Worm (Caenorhabditis elegans): ENCODE measurements around the gene ztf-31.
A peak's percentile ranks its signal among the peaks of the same experiment; 100 is the strongest.

The ztf-31 gene

DNA sequence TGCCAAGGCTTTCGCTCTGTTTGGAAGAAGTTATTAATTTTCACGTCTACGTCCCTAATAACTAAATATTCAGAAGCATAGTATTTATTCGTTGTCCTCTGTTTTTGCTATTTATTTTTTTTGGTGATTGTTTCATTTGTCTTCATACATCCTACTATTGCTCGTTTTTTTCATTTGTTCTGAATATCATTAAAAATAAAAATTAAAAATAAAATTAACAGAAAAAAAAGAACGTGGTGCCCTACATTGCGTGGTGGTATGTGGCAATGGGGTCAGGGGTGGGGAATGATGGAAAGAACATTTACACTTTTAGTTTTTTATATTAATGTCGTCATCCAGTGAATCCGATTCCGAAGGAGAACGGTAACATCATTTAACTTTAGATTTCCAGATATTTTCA lies at the start of gene ztf-31:
Gene ztf-31, plus strand, starts transcription at position 301 of the 400 bp plus-strand sequence.
- TF ChIP-seq mxl-2 (GFP tag; conservative IDR thresholded peaks at IDR 0.05): no peak
- no peak for TF ChIP-seq nhr-6 (tag; optimal IDR thresholded peaks at IDR 0.05)
- TF ChIP-seq mxl-3 (GFP tag; optimal IDR thresholded peaks at IDR 0.05): no peak
- TF ChIP-seq dpl-1 (GFP tag; optimal IDR thresholded peaks at IDR 0.05): no peak
- TF ChIP-seq nhr-41 (GFP tag; IDR thresholded peaks at IDR 0.05): no peak
- no peak for TF ChIP-seq F44E2.7 (GFP tag; IDR thresholded peaks at IDR 0.05)
- no peak for TF ChIP-seq spr-3 (GFP tag; optimal IDR thresholded peaks at IDR 0.05)
- no peak for TF ChIP-seq F37D6.2 (tag; optimal IDR thresholded peaks at IDR 0.05)
- TF ChIP-seq dmd-9 (GFP tag; IDR thresholded peaks at IDR 0.05): no peak
- TF ChIP-seq saeg-2 (GFP tag; IDR thresholded peaks at IDR 0.05): no peak
- TF ChIP-seq ztf-11 (tag; optimal IDR thresholded peaks at IDR 0.05): no peak
- TF ChIP-seq daf-19 (GFP tag; conservative IDR thresholded peaks at IDR 0.05): no peak

DNA sequence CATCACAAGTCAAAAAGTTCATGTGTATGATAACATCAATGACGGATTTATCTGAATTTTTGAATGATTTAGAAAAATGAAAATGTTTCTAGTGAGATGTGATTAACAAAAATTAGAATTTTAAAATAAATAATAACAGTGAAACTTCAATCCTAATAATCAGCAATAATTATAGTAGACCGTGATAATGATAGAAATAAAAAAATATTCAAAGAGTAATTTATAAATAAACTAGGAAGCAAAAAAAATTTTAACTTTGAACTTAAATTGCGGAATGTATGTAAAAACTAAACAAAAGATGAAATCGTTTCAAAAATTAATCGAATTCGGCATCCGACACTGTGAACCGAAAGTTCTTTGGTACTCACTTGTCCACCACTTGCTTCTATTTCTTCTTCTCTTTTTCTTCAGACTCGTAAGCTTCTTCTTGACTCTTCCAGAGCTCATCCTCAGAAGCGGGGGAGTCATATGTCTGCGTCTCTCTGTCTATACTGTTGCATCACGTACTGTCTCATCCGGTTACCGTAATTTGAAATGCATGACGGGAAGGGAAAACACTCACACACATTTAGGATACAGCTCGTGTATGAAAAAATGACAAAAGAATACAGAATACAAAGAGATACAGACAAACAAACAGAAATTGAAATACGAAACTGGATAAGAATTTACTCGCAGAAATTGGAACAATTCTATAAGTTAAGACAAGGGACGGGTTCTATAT lies 48.1 kb upstream of the ztf-31 start, which contains the start of gene mec-14:
Gene mec-14, minus strand, starts transcription at position 51 of the 724 bp plus-strand sequence.
- TF ChIP-seq lim-7 (GFP tag; IDR thresholded peaks at IDR 0.05) (no peak), set-16 (GFP tag; IDR thresholded peaks at IDR 0.05) (no peak), mxl-3 (GFP tag; optimal IDR thresholded peaks at IDR 0.05) (no peak), ceh-44 (GFP tag; IDR thresholded peaks at IDR 0.05) (no peak), F49E8.2 (tag; optimal IDR thresholded peaks at IDR 0.05; ENCODE audit: borderline replicate concordance) (no peak), F26F4.8 (GFP tag; conservative IDR thresholded peaks at IDR 0.05) (no peak), ceh-32 (tag; optimal IDR thresholded peaks at IDR 0.05; ENCODE audit: poor library complexity) (no peak), hmg-1.1 (GFP tag; IDR thresholded peaks at IDR 0.05) (no peak), D1046.2 (GFP tag; IDR thresholded peaks at IDR 0.05) (no peak), dmd-9 (GFP tag; IDR thresholded peaks at IDR 0.05) (no peak), snpc-4 (tag; optimal IDR thresholded peaks at IDR 0.05) (no peak), gei-8 (GFP tag; optimal IDR thresholded peaks at IDR 0.05) (no peak), daf-8 (GFP tag; IDR thresholded peaks at IDR 0.05) (no peak), daf-19 (GFP tag; conservative IDR thresholded peaks at IDR 0.05) (no peak), nhr-48 (tag; optimal IDR thresholded peaks at IDR 0.05) (no peak), Y105C5A.15 (GFP tag; IDR thresholded peaks at IDR 0.05) (no peak), lin-38 (GFP tag; IDR thresholded peaks at IDR 0.05) (no peak), egl-43 (GFP tag; IDR thresholded peaks at IDR 0.05) (no peak), rbr-2 (tag; optimal IDR thresholded peaks at IDR 0.05) (no peak), ceh-62 (tag; optimal IDR thresholded peaks at IDR 0.05) (no peak)

DNA sequence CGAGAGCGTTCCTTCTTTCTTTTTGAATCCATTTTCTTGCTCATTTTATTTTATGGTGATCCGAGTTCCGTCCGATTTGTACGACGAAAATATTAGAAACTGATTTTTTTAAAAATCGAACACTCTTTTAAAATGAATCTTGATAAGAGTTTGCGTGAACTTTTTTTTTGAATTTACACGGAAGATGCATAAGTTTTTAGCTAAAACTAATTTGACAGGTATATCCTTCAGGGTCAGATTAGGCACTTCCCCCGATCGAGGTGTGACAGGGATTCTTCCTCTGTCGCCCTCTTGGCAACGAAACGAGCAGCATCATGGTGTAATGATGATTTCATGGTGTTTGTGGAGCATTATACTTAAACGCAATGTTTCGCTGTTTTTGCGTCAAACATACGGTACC lies 45.8 kb upstream of the ztf-31 start, which contains the start of gene F37C12.18:
Gene F37C12.18, minus strand, starts transcription at position 101 of the 400 bp plus-strand sequence.
- TF ChIP-seq aha-1 (tag): peak; percentile 68
- no peak for TF ChIP-seq nhr-10 (tag; optimal IDR thresholded peaks at IDR 0.05)

DNA sequence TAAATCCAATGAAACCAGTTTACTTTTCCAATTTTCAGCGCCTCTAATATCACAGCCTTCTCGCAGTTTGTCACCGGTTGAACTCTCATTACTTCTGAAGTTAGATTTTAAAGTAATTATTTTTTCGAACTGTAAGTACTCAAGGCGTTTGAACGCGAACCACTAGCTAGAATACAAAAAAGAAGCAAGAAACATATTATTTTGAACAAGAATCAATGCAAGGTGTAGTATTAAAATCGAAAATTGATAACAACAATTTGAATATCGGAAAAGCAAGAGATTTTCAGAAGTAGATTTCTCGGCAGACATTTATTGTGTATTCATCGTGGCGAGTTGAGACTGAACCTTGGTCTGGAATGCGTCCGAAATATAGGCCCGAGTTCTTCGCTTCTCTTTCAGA lies 43.2 kb upstream of the ztf-31 start, which contains the start of gene exos-9:
Gene exos-9, minus strand, starts transcription at position 101 of the 400 bp plus-strand sequence.
- peak; percentile 31 for TF ChIP-seq aha-1 (tag)
- TF ChIP-seq T20F7.1 (GFP tag; optimal IDR thresholded peaks at IDR 0.05): no peak
- no peak for TF ChIP-seq ztf-7 (tag; optimal IDR thresholded peaks at IDR 0.05)
- no peak for TF ChIP-seq pqm-1 (tag; optimal IDR thresholded peaks at IDR 0.05)
- TF ChIP-seq spr-3 (GFP tag; optimal IDR thresholded peaks at IDR 0.05): no peak
- TF ChIP-seq tag-97 (GFP tag; IDR thresholded peaks at IDR 0.05): no peak
- TF ChIP-seq nhr-102 (tag; optimal IDR thresholded peaks at IDR 0.05): no peak
